Worm (Caenorhabditis elegans): ENCODE results near the gene srj-8.

Gene srj-8

DNA sequence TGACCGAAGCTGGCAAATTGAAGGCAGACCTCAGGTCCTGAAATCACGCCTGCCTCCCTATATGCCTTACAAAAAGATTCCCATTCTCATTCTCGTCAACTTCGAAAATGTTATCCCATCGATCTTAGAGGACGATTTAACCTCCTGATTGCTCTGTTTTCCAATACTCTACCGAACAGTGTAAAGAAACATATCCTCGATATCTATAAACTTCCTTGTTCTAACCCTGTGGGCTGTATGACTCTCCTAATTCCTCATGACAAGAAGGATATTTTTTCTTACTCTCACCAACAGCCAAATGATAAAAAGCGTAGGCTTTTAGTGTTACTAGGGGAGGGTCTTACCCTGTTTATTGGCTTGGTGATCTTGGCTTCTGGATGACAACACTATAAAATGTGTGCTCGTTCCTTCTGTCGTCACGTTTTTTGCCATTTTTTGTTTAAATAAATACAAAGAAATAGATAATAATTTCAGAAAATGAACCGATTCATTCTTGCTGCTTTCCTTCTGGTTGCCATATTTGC is 26.0 kb downstream of the srj-8 start, which contains the start of gene T28A11.4:
TSS of gene T28A11.4 (plus strand) at position 474 of the 524 bp plus-strand sequence.
- TF ChIP-seq mec-3 (tag; optimal IDR thresholded peaks at IDR 0.05; ENCODE audit: borderline replicate concordance) (no peak), odd-2 (tag; optimal IDR thresholded peaks at IDR 0.05) (no peak), ama-1 (optimal IDR thresholded peaks at IDR 0.05) (no peak), ceh-22 (tag; optimal IDR thresholded peaks at IDR 0.05) (no peak), tbx-7 (tag; optimal IDR thresholded peaks at IDR 0.05) (no peak)

DNA sequence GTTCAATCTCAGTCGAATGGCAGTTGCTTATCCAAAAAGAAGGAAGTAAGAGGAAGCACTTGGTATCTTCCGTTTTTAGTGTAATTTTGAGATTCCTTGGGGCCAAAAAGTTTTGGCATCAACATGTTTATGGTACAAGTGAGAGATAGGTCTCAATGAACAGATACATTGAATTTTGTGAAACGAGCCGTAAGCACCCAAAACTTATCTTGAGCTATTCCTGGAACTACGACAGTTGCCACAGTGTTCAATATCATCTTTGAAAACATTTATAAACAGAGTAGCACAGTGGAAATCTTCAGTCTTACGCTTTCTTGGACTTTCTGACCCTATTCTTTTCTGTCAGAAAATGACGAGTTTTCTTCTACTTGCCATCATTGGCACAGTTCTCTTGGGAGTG is 27.4 kb downstream of the srj-8 start, which contains the start of gene T28A11.3:
TSS of gene T28A11.3 (plus strand) at position 301 of the 400 bp plus-strand sequence.
- TF ChIP-seq ceh-14 (tag; optimal IDR thresholded peaks at IDR 0.05): no peak
- no peak for TF ChIP-seq zip-5 (tag; optimal IDR thresholded peaks at IDR 0.05)
- TF ChIP-seq dve-1 (tag; optimal IDR thresholded peaks at IDR 0.05): no peak

DNA sequence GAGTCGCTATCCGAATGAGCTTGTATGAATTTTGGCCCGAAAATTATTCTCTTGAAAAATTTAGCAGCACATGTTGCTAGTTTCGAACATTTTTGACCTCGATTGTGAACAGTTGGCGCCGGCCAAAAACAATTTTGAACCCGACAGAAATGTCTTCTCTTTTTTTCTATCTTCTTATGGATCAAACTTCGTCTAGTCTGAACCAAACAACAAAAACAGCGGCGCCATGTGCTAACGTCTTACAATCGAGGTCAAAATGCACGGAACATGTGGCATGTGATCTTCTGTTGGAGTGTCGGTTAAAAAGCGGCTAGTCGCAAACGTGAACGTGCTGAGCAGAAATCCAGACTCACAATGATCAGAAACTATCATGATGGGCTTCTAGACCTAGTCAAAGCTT is 28.6 kb downstream of the srj-8 start:
- TF ChIP-seq elt-2 (tag; optimal IDR thresholded peaks at IDR 0.05): no peak

DNA sequence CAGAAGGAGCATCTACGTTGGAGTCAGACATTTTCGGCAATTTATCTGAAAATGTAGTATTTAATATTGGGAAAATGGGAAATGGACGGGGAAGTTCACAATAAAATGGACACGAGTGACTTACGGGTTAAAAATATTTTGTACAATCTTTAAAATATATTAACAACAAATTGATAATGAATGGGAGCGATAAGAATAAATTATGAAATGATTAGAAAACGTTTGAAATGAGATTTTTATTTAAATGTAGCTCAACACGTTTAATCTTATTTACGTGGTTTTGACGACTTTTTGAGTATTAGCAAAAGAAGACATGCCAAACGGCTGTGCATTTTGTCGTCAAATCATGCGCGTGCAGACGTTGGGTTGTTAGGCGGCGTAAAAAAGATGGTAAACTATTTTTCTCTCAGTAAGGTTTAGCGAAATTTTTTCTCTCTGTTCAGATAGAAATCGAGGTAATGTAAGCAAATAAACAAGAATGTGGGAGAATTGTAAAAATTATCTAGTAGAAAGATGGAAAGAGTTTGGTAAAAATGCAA is 30.6 kb downstream of the srj-8 start, which contains the start of gene fbxa-64:
TSS of gene fbxa-64 (minus strand) at position 51 of the 539 bp plus-strand sequence.
- TF ChIP-seq K09A11.1 (tag; optimal IDR thresholded peaks at IDR 0.05; ENCODE audit: insufficient read depth): no peak
- TF ChIP-seq odd-2 (tag; optimal IDR thresholded peaks at IDR 0.05): no peak
- no peak for TF ChIP-seq unc-86 (tag; optimal IDR thresholded peaks at IDR 0.05)
- TF ChIP-seq sdc-2 (tag; optimal IDR thresholded peaks at IDR 0.05): no peak
- TF ChIP-seq ceh-9 (tag; optimal IDR thresholded peaks at IDR 0.05): no peak
- no peak for TF ChIP-seq pat-9 (tag; optimal IDR thresholded peaks at IDR 0.05)
- no peak for TF ChIP-seq ceh-18 (tag; optimal IDR thresholded peaks at IDR 0.05)
- no peak for TF ChIP-seq unc-55 (GFP tag; optimal IDR thresholded peaks at IDR 0.05)
- TF ChIP-seq elt-4 (tag; optimal IDR thresholded peaks at IDR 0.05): no peak
- no peak for TF ChIP-seq ceh-34 (tag; optimal IDR thresholded peaks at IDR 0.05)
- no peak for TF ChIP-seq tbx-2 (tag; optimal IDR thresholded peaks at IDR 0.05)
- no peak for TF ChIP-seq K02D7.2 (tag; optimal IDR thresholded peaks at IDR 0.05)
- no peak for TF ChIP-seq pag-3 (tag; optimal IDR thresholded peaks at IDR 0.05; ENCODE audit: borderline replicate concordance)

DNA sequence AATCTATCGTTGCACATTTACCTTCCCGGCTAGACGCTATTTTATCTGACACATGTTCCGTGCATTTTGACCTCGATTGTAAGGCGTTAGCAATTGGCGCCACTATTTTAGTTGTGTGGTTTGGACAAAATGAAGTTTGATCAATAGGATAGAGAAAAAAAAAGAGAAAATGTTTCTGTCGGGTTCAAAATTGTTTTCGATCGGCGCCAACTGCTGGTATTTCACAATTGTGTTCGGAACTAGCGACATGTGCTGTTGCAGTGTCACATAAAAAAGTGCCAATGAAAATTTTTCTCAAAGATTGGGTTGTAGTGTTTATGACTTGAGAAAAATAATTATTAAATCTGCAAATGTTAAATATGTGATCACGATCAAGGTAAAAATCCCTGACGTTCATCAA is 31.5 kb downstream of the srj-8 start:
- TF ChIP-seq fkh-6 (tag; optimal IDR thresholded peaks at IDR 0.05) (no peak), ceh-6 (GFP tag; optimal IDR thresholded peaks at IDR 0.05) (no peak), ceh-9 (tag; optimal IDR thresholded peaks at IDR 0.05) (no peak), tbx-2 (tag; optimal IDR thresholded peaks at IDR 0.05) (no peak), zip-5 (tag; optimal IDR thresholded peaks at IDR 0.05) (no peak), sdc-2 (tag; optimal IDR thresholded peaks at IDR 0.05) (no peak), dmd-4 (tag; optimal IDR thresholded peaks at IDR 0.05; ENCODE audit: borderline replicate concordance) (no peak), elt-4 (tag; optimal IDR thresholded peaks at IDR 0.05) (no peak), elt-2 (tag; optimal IDR thresholded peaks at IDR 0.05) (no peak), ceh-45 (GFP tag; IDR thresholded peaks at IDR 0.05) (no peak), hlh-13 (GFP tag; optimal IDR thresholded peaks at IDR 0.05) (no peak), nhr-232 (tag; optimal IDR thresholded peaks at IDR 0.05) (no peak), pha-2 (tag; optimal IDR thresholded peaks at IDR 0.05) (no peak), hlh-8 (tag; optimal IDR thresholded peaks at IDR 0.05) (no peak), sox-4 (tag; optimal IDR thresholded peaks at IDR 0.05) (no peak), gmeb-2 (tag; optimal IDR thresholded peaks at IDR 0.05) (no peak)

DNA sequence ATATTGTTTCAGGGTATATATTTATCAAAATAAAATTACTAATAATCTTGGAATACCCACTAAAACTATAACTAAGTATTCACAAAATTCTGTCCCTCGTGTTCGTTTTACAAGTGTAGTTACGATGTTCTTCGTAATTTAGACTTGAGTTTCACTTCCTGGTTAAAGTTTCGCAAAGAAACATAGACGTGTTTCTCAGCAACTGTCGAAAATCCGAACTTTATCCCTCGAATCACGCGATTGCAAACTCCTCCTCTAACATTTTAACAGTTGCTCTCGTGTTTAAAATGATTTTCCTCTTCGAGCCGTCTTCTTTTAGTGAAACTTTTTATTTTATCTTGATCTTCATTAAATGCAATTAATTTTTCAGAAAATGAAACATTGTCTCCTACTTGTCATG is 32.4 kb downstream of the srj-8 start, which contains the start of gene T28A11.2:
TSS of gene T28A11.2 (plus strand) at position 371 of the 400 bp plus-strand sequence.
- TF ChIP-seq pax-1 (tag; optimal IDR thresholded peaks at IDR 0.05) (no peak), ceh-9 (tag; optimal IDR thresholded peaks at IDR 0.05) (no peak), sox-2 (GFP tag; IDR thresholded peaks at IDR 0.05) (no peak)
